Fruit fly (Drosophila melanogaster) whole organism, embryonic: ENCODE measurements around the gene CG13390.

Source experiments
- Adf1 ChIP-seq: fragments of 200-800 bp; sonication (Bioruptor generic); IDR thresholded peaks from 2 replicates; pipeline ENCODE4 v1.3.6; 2022; ENCODE audit warnings: missing biosample characterization, missing genetic modification characterization
- CG10267 ChIP-seq: fragments of 200-800 bp; sonication (Bioruptor generic); optimal IDR thresholded peaks from 2 replicates; lab custom pipeline; 2018; ENCODE audit warnings: missing biosample characterization, mild to moderate bottlenecking, missing genetic modification characterization, moderate library complexity
- CG12104 ChIP-seq: fragments of 200-800 bp; sonication (Bioruptor generic); optimal IDR thresholded peaks from 3 replicates; lab custom pipeline; 2016; ENCODE audit warnings: missing biosample characterization, missing genetic modification characterization
- CG12744 ChIP-seq: fragments of 200-800 bp; sonication (Bioruptor generic); optimal IDR thresholded peaks from 2 replicates; lab custom pipeline; 2016; ENCODE audit warnings: missing biosample characterization, missing genetic modification characterization
- CG17359 ChIP-seq: fragments of 200-800 bp; sonication (Bioruptor generic); optimal IDR thresholded peaks from 3 replicates; lab custom pipeline; 2018; ENCODE audit warnings: missing biosample characterization, mild to moderate bottlenecking, missing genetic modification characterization, moderate library complexity
- CG17568 ChIP-seq: fragments of 200-800 bp; sonication (Bioruptor generic); optimal IDR thresholded peaks from 2 replicates; lab custom pipeline; 2018; ENCODE audit warnings: missing biosample characterization, mild to moderate bottlenecking, missing genetic modification characterization, moderate library complexity
- CG17829 ChIP-seq: fragments of 200-800 bp; optimal IDR thresholded peaks from 2 replicates; lab custom pipeline; 2019; ENCODE audit warnings: missing biosample characterization, mild to moderate bottlenecking, missing genetic modification characterization, moderate library complexity
- CG4328 ChIP-seq: fragments of 200-800 bp; sonication (Bioruptor generic); optimal IDR thresholded peaks from 3 replicates; lab custom pipeline; 2017; ENCODE audit warnings: missing biosample characterization, missing genetic modification reagents, missing genetic modification characterization
- CG4617 ChIP-seq: fragments of 200-800 bp; sonication (Bioruptor generic); optimal IDR thresholded peaks from 3 replicates; lab custom pipeline; 2016; ENCODE audit warnings: missing biosample characterization, missing genetic modification characterization, borderline replicate concordance
- CG6254 ChIP-seq: fragments of 200-800 bp; sonication (Bioruptor generic); optimal IDR thresholded peaks from 3 replicates; lab custom pipeline; 2017; ENCODE audit warnings: mild to moderate bottlenecking, missing biosample characterization, missing genetic modification reagents, missing genetic modification characterization
- CG6813 ChIP-seq: fragments of 200-800 bp; sonication (Bioruptor generic); optimal IDR thresholded peaks from 2 replicates; lab custom pipeline; 2017; ENCODE audit warnings: missing biosample characterization, missing genetic modification characterization, mild to moderate bottlenecking, moderate library complexity, missing genetic modification reagents
- CG9727 ChIP-seq: fragments of 200-800 bp; sonication (Bioruptor generic); optimal IDR thresholded peaks from 3 replicates; lab custom pipeline; 2017; ENCODE audit warnings: missing biosample characterization, mild to moderate bottlenecking, missing genetic modification characterization
- Camta ChIP-seq: fragments of 200-800 bp; sonication (Bioruptor generic); optimal IDR thresholded peaks from 2 replicates; lab custom pipeline; 2016; ENCODE audit warnings: missing biosample characterization, missing genetic modification characterization
- D19B ChIP-seq: fragments of 200-800 bp; sonication (Bioruptor generic); optimal IDR thresholded peaks from 2 replicates; lab custom pipeline; 2017; ENCODE audit warnings: missing biosample characterization, mild to moderate bottlenecking, missing genetic modification characterization
- ERR ChIP-seq: fragments of 200-800 bp; sonication (Bioruptor generic); optimal IDR thresholded peaks from 2 replicates; lab custom pipeline; 2016; ENCODE audit warnings: missing biosample characterization, missing genetic modification characterization
- Eip74EF ChIP-seq, 2 experiments: fragments of 200-800 bp in 1 of 2; fragments of >200 bp in 1 of 2; sonication (Bioruptor generic) in 1 of 2; optimal IDR thresholded peaks; 2 replicates each; lab custom pipeline; 2017 to 2019; ENCODE audit warnings: missing biosample characterization in 2 of 2, missing genetic modification characterization in 2 of 2, mild to moderate bottlenecking in 1 of 2, moderate library complexity in 1 of 2
- Fer1 ChIP-seq: fragments of 200-800 bp; sonication (Bioruptor generic); optimal IDR thresholded peaks from 2 replicates; lab custom pipeline; 2017; ENCODE audit warnings: missing biosample characterization, mild to moderate bottlenecking, missing genetic modification characterization
- Fer3 ChIP-seq: fragments of 200-800 bp; sonication (Bioruptor generic); optimal IDR thresholded peaks from 2 replicates; lab custom pipeline; 2018; ENCODE audit warnings: missing biosample characterization, mild to moderate bottlenecking, missing genetic modification characterization, moderate library complexity
- H2.0 ChIP-seq: fragments of 200-800 bp; sonication (Bioruptor generic); IDR thresholded peaks from 2 replicates; pipeline ENCODE4 v1.3.6; 2022; ENCODE audit warnings: missing biosample characterization, missing genetic modification characterization
- HHEX ChIP-seq: fragments of 200-800 bp; sonication (Bioruptor generic); optimal IDR thresholded peaks from 3 replicates; lab custom pipeline; 2017; ENCODE audit warnings: missing biosample characterization, mild to moderate bottlenecking, missing genetic modification characterization, missing genetic modification reagents
- Lpt ChIP-seq: fragments of >200 bp; optimal IDR thresholded peaks from 2 replicates; lab custom pipeline; 2018; ENCODE audit warnings: missing biosample characterization, missing genetic modification characterization
- MBD-R2 ChIP-seq: fragments of 200-800 bp; sonication (Bioruptor generic); IDR thresholded peaks from 2 replicates; pipeline ENCODE4 v1.3.6; 2022; ENCODE audit warnings: missing biosample characterization, missing genetic modification characterization
- Max ChIP-seq: fragments of 200-800 bp; sonication (Bioruptor generic); optimal IDR thresholded peaks from 2 replicates; lab custom pipeline; 2016; ENCODE audit warnings: missing biosample characterization, mild to moderate bottlenecking, missing genetic modification characterization
- Nf-YA ChIP-seq: fragments of 200-800 bp; sonication (Bioruptor generic); IDR thresholded peaks from 2 replicates; pipeline ENCODE4 v1.3.6; 2022; ENCODE audit warnings: missing biosample characterization, missing genetic modification characterization
- Rfx ChIP-seq: fragments of 200-800 bp; sonication (Bioruptor generic); IDR thresholded peaks from 2 replicates; pipeline ENCODE4 v1.3.6; 2022; ENCODE audit warnings: missing biosample characterization, missing genetic modification characterization
- Scr ChIP-seq: fragments of 200-800 bp; sonication (Bioruptor generic); IDR thresholded peaks from 2 replicates; pipeline ENCODE4 v1.3.6; 2022; ENCODE audit warnings: missing biosample characterization, missing genetic modification characterization; ENCODE audit not compliant: partially characterized antibody
- Sry-β ChIP-seq: fragments of 200-800 bp; sonication (Bioruptor generic); optimal IDR thresholded peaks from 2 replicates; lab custom pipeline; 2018; ENCODE audit warnings: missing biosample characterization, mild to moderate bottlenecking, missing genetic modification characterization, moderate library complexity
- Ssrp ChIP-seq: fragments of 200-800 bp; sonication (Bioruptor generic); optimal IDR thresholded peaks from 2 replicates; lab custom pipeline; 2018; ENCODE audit warnings: missing biosample characterization, mild to moderate bottlenecking, missing genetic modification characterization, moderate library complexity
- TFAM ChIP-seq: fragments of 200-800 bp; sonication (Bioruptor generic); optimal IDR thresholded peaks from 2 replicates; lab custom pipeline; 2017; ENCODE audit warnings: missing biosample characterization, missing genetic modification characterization, inconsistent platforms
- Usf ChIP-seq: fragments of 200-800 bp; sonication (Bioruptor generic); optimal IDR thresholded peaks from 2 replicates; lab custom pipeline; 2017; ENCODE audit warnings: missing genotype, missing biosample characterization, missing genetic modification characterization
- YL-1 ChIP-seq: fragments of 200-800 bp; sonication (Bioruptor generic); optimal IDR thresholded peaks from 3 replicates; lab custom pipeline; 2017; ENCODE audit warnings: missing biosample characterization, mild to moderate bottlenecking, missing genetic modification characterization
- abd-A ChIP-seq: fragments of 200-800 bp; sonication (Bioruptor generic); optimal IDR thresholded peaks from 3 replicates; lab custom pipeline; 2019; ENCODE audit warnings: missing biosample characterization, mild to moderate bottlenecking, missing genetic modification characterization, moderate library complexity
- amos ChIP-seq: fragments of 200-800 bp; sonication (Bioruptor generic); IDR thresholded peaks from 2 replicates; pipeline ENCODE4 v1.3.6; 2022; ENCODE audit warnings: missing biosample characterization, missing genetic modification characterization; ENCODE audit not compliant: partially characterized antibody
- az2 ChIP-seq: fragments of 200-800 bp; sonication (Bioruptor generic); optimal IDR thresholded peaks from 3 replicates; lab custom pipeline; 2016; ENCODE audit warnings: missing biosample characterization, missing genetic modification characterization
- bigmax ChIP-seq: fragments of 200-800 bp; sonication (Bioruptor generic); optimal IDR thresholded peaks from 2 replicates; lab custom pipeline; 2018; ENCODE audit warnings: missing biosample characterization, mild to moderate bottlenecking, missing genetic modification characterization
- br ChIP-seq: fragments of >200 bp; optimal IDR thresholded peaks from 2 replicates; lab custom pipeline; 2017
- cas ChIP-seq: fragments of 200-800 bp; sonication (Bioruptor generic); IDR thresholded peaks from 2 replicates; pipeline ENCODE4 v1.3.6; 2022; ENCODE audit warnings: missing biosample characterization, missing genetic modification characterization
- ci ChIP-seq: fragments of 200-800 bp; sonication (Bioruptor generic); IDR thresholded peaks from 3 replicates; pipeline ENCODE4 v1.3.6; 2022; ENCODE audit warnings: missing biosample characterization, missing genetic modification characterization
- crc ChIP-seq: fragments of 200-800 bp; sonication (Bioruptor generic); optimal IDR thresholded peaks from 2 replicates; lab custom pipeline; 2016; ENCODE audit warnings: missing biosample characterization, missing genetic modification characterization
- esg ChIP-seq: fragments of 200-800 bp; sonication (Bioruptor generic); conservative IDR thresholded peaks from 2 replicates; pipeline ENCODE4 v1.3.6; 2022; ENCODE audit warnings: missing biosample characterization, missing genetic modification characterization
- eve ChIP-seq, 2 experiments: fragments of >200 bp; optimal IDR thresholded peaks; 2 replicates each; lab custom pipeline; 2017; ENCODE audit warnings: missing biosample characterization in 2 of 2, missing genetic modification characterization in 2 of 2
- grau ChIP-seq: fragments of 200-800 bp; optimal IDR thresholded peaks from 3 replicates; lab custom pipeline; 2019; ENCODE audit warnings: missing biosample characterization, mild to moderate bottlenecking, missing genetic modification characterization, moderate library complexity
- ham ChIP-seq: fragments of 200-800 bp; sonication (Bioruptor generic); IDR thresholded peaks from 2 replicates; pipeline ENCODE4 v1.3.6; 2022; ENCODE audit warnings: missing biosample characterization, missing genetic modification characterization
- maf-S ChIP-seq: fragments of 200-800 bp; sonication (Bioruptor generic); optimal IDR thresholded peaks from 2 replicates; lab custom pipeline; 2016; ENCODE audit warnings: missing biosample characterization, missing genetic modification characterization
- pan ChIP-seq, 4 experiments: fragments of >200 bp in 3 of 4; fragments of 200-800 bp in 1 of 4; sonication (Bioruptor generic) in 1 of 4; optimal IDR thresholded peaks in 3 of 4; IDR thresholded peaks in 1 of 4; 2 replicates each; pipeline versions ENCODE4 v1.3.6 to Lab custom; 2017 to 2022; ENCODE audit warnings: missing biosample characterization in 2 of 4, missing genetic modification characterization in 2 of 4, mixed read lengths in 1 of 4
- sd ChIP-seq: fragments of 200-800 bp; sonication (Bioruptor generic); optimal IDR thresholded peaks from 3 replicates; lab custom pipeline; 2018; ENCODE audit warnings: missing biosample characterization, mild to moderate bottlenecking, missing genetic modification characterization, moderate library complexity
- tll ChIP-seq, 2 experiments: fragments of 200-800 bp in 1 of 2; fragments of >200 bp in 1 of 2; sonication (Bioruptor generic) in 1 of 2; optimal IDR thresholded peaks; 2 replicates each; lab custom pipeline; 2017 to 2019; ENCODE audit warnings: missing biosample characterization in 2 of 2, missing genetic modification characterization in 2 of 2, mild to moderate bottlenecking in 1 of 2, moderate library complexity in 1 of 2
- unc-4 ChIP-seq: fragments of 200-800 bp; sonication (Bioruptor generic); IDR thresholded peaks from 2 replicates; pipeline ENCODE4 v1.3.6; 2022; ENCODE audit warnings: missing biosample characterization, missing genetic modification characterization; ENCODE audit not compliant: partially characterized antibody
- vfl ChIP-seq: fragments of 200-800 bp; sonication (Bioruptor generic); optimal IDR thresholded peaks from 2 replicates; lab custom pipeline; 2016; ENCODE audit warnings: missing biosample characterization, missing genetic modification characterization

The CG13390 gene

DNA sequence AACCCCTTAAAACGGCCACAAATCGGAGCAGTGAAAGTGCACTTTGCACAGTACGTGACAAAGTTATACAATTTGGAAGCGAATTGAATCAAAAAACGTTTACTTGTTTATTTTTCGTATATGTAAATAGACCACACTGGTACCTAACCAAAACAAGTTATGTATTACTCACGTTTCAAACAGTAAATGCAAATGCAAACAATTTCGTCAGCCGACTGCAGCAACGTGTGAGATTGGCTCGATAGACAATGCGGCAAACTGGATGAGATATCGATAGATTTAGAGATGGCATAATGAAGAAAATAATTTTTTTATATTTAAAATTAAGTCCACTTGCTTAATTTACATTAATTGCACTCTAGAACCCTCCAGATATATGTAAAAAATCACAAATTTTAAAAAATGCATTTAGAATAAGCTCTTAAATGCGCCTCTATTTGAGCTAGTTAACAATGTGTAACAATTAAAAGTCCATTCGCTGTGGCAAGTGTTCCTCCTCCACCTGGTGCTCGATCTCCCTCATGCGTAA is 5.0 kb upstream of the CG13390 start, which contains the start of gene AlaRS (continued):
- peak; percentile 12 for TF ChIP-seq Fer3 (tag; lab: Kevin White, UChicago)
- TF ChIP-seq CG4328 = peak; percentile 27
- TF ChIP-seq CG17568 (GFP tag; lab: Kevin White, UChicago) = peak; percentile 29
- TF ChIP-seq Fer1 (GFP tag; lab: Kevin White, UChicago) = peak; percentile 57
- TF ChIP-seq ham (GFP tag; lab: Robert Waterston, UW) = no peak
- TF ChIP-seq MBD-R2 (GFP tag; lab: Robert Waterston, UW) = peak; percentile 72
- TF ChIP-seq pan (optimal IDR thresholded peaks at IDR 0.05; lab: Kevin White, UChicago) = no peak
- peak in 1 of 2 experiments; percentile 43 for TF ChIP-seq pan (GFP tag; optimal IDR thresholded peaks at IDR 0.05 in 1 of 2, IDR thresholded peaks at IDR 0.05 in 1 of 2)
- TF ChIP-seq Adf1 (GFP tag; lab: Robert Waterston, UW) = no peak
- TF ChIP-seq Scr (GFP tag; lab: Robert Waterston, UW) = peak; percentile 75
- no peak for TF ChIP-seq tll (GFP tag; optimal IDR thresholded peaks at IDR 0.05; lab: Kevin White, UChicago)
- no peak for TF ChIP-seq az2 (GFP tag; lab: Kevin White, UChicago)
- TF ChIP-seq ERR (GFP tag; lab: Kevin White, UChicago) = no peak
- TF ChIP-seq Max = peak; percentile 36
- TF ChIP-seq abd-A (tag; lab: Kevin White, UChicago) = no peak
- TF ChIP-seq YL-1 (GFP tag; lab: Kevin White, UChicago) = peak; percentile 83
- peak; percentile 8 for TF ChIP-seq CG9727 (GFP tag; lab: Kevin White, UChicago)
- peak; percentile 37 for TF ChIP-seq CG17359 (tag; lab: Kevin White, UChicago)
- TF ChIP-seq CG12744 (GFP tag; lab: Kevin White, UChicago) = no peak
- no peak for TF ChIP-seq crc
- no peak for TF ChIP-seq maf-S (GFP tag; lab: Kevin White, UChicago)
- TF ChIP-seq Usf = no peak
- TF ChIP-seq Nf-YA (GFP tag; lab: Robert Waterston, UW) = no peak
- TF ChIP-seq Lpt (GFP tag; lab: Kevin White, UChicago) = no peak
- no peak for TF ChIP-seq Sry-β
- peak; percentile 15 for TF ChIP-seq HHEX (GFP tag; lab: Kevin White, UChicago)
- TF ChIP-seq vfl (GFP tag; lab: Kevin White, UChicago) = peak; percentile 11
- TF ChIP-seq D19B = no peak
- TF ChIP-seq ci = peak; percentile 40; the same call in 1 of the 3 replicates
- TF ChIP-seq Ssrp (tag; lab: Kevin White, UChicago) = peak; percentile 4
- TF ChIP-seq grau (tag; lab: Kevin White, UChicago) = peak; percentile 66
- no peak for TF ChIP-seq CG12104 (GFP tag; lab: Kevin White, UChicago)
- peak; percentile 47 for TF ChIP-seq CG4617 (GFP tag; lab: Kevin White, UChicago)
- TF ChIP-seq CG6813 = peak; percentile 3
- peak; percentile 67 for TF ChIP-seq CG10267 (tag; lab: Kevin White, UChicago)
- TF ChIP-seq eve (GFP tag; optimal IDR thresholded peaks at IDR 0.05; lab: Kevin White, UChicago) = no peak
- peak; percentile 63; the same call in 1 of the 2 replicates for TF ChIP-seq amos
- peak; percentile 68 for TF ChIP-seq bigmax (GFP tag; lab: Kevin White, UChicago)
- peak; percentile 67 for TF ChIP-seq CG17829 (tag; lab: Kevin White, UChicago)
- peak; percentile 72; the same call in 1 of the 2 replicates for TF ChIP-seq unc-4
- TF ChIP-seq cas = no peak
- peak; percentile 41; the same call in 1 of the 2 replicates for TF ChIP-seq Rfx (GFP tag; lab: Robert Waterston, UW)
- no peak for TF ChIP-seq sd (tag; lab: Kevin White, UChicago)
- TF ChIP-seq Camta (GFP tag; lab: Kevin White, UChicago) = no peak
- TF ChIP-seq H2.0 (GFP tag; lab: Robert Waterston, UW) = no peak
- TF ChIP-seq esg = peak; percentile 18; the same call in 1 of the 2 replicates
- peak; percentile 40 for TF ChIP-seq CG6254 (GFP tag; lab: Kevin White, UChicago)
- TF ChIP-seq br (lab: Kevin White, UChicago) = no peak
- TF ChIP-seq TFAM (GFP tag; lab: Kevin White, UChicago) = no peak
- TF ChIP-seq Eip74EF (GFP tag; optimal IDR thresholded peaks at IDR 0.05; lab: Kevin White, UChicago) = peak in 1 of 2 experiments; percentile 9
